Worm (Caenorhabditis elegans) whole organism, midembryonic: ENCODE results near the gene nhr-25.

Experiments used
- flt-1 ChIP-seq: fragments of 200-800 bp; sonication (Bioruptor generic); IDR thresholded peaks from 2 replicates; pipeline ENCODE4 v1.3.6; 2022; ENCODE audit warnings: missing genetic modification characterization, missing compliant biosample characterization
- klf-2 ChIP-seq: fragments of 200-800 bp; sonication (Bioruptor generic); conservative IDR thresholded peaks from 2 replicates; pipeline ENCODE4 v1.3.6; 2022; ENCODE audit warnings: missing genetic modification reagents, missing genetic modification characterization, missing compliant biosample characterization
- med-1 ChIP-seq: sonication (generic microtip); optimal IDR thresholded peaks from 2 replicates; lab custom pipeline; 2017; ENCODE audit warnings: missing genetic modification characterization, mild to moderate bottlenecking, missing compliant biosample characterization, antibody characterized with exemption, missing genetic modification reagents; ENCODE audit not compliant: insufficient read depth
- ref-1 ChIP-seq: fragments of 200-800 bp; sonication (Bioruptor generic); conservative IDR thresholded peaks from 2 replicates; pipeline ENCODE4 v1.3.6; 2022; ENCODE audit warnings: missing genetic modification reagents, missing genetic modification characterization, missing compliant biosample characterization
- ztf-23 ChIP-seq: fragments of 200-800 bp; sonication (Bioruptor generic); IDR thresholded peaks from 2 replicates; pipeline ENCODE4 v1.3.6; 2022; ENCODE audit warnings: missing genetic modification reagents, missing genetic modification characterization, missing compliant biosample characterization

- TF ChIP-seq flt-1 (no peak), klf-2 (GFP tag; lab: Robert Waterston, UW) (no peak), ref-1 (GFP tag; lab: Robert Waterston, UW) (no peak), ztf-23 (no peak), med-1 (GFP tag; lab: Kevin White, UChicago) (no peak)
These were observed 3.7 kb upstream of the nhr-25 start for ce11 chrX:13004491-13005093.
